Worm (Caenorhabditis elegans) whole organism, mixed stage, embryonic: Measurements from ENCODE around the gene dmsr-8.

Experiments
- M03D4.4 ChIP-seq: sonication (generic microtip); optimal IDR thresholded peaks from 2 replicates; lab custom pipeline; 2017; ENCODE audit warnings: mild to moderate bottlenecking, missing genetic modification characterization, missing compliant biosample characterization
- bed-3 ChIP-seq: fragments of 200-800 bp; sonication (Bioruptor generic); optimal IDR thresholded peaks from 3 replicates; lab custom pipeline; 2018; ENCODE audit warnings: mild to moderate bottlenecking, missing genetic modification characterization, moderate library complexity, missing compliant biosample characterization
- blmp-1 ChIP-seq: fragments of 150-350 bp; optimal IDR thresholded peaks from 2 replicates; lab custom pipeline; 2014; ENCODE audit warnings: missing biosample characterization, missing genetic modification characterization
- ceh-39 ChIP-seq: fragments of 150-350 bp; optimal IDR thresholded peaks from 2 replicates; lab custom pipeline; 2014; ENCODE audit warnings: missing biosample characterization, missing genetic modification characterization
- ceh-43 ChIP-seq: fragments of 200-800 bp; sonication (Bioruptor generic); optimal IDR thresholded peaks from 2 replicates; lab custom pipeline; 2018; ENCODE audit warnings: mild to moderate bottlenecking, missing genetic modification characterization, moderate library complexity, missing compliant biosample characterization
- ceh-83 ChIP-seq: fragments of 200-800 bp; sonication (Bioruptor generic); optimal IDR thresholded peaks from 2 replicates; lab custom pipeline; 2018; ENCODE audit warnings: mild to moderate bottlenecking, missing genetic modification characterization, missing compliant biosample characterization
- ces-1 ChIP-seq: fragments of 150-350 bp; optimal IDR thresholded peaks from 2 replicates; lab custom pipeline; 2014; ENCODE audit warnings: missing biosample characterization, missing genetic modification reagents, missing genetic modification characterization
- cnd-1 ChIP-seq: fragments of 200-800 bp; sonication (Bioruptor generic); optimal IDR thresholded peaks from 2 replicates; lab custom pipeline; 2018; ENCODE audit warnings: mild to moderate bottlenecking, missing genetic modification characterization, missing compliant biosample characterization
- drap-1 ChIP-seq: fragments of 200-800 bp; sonication (Bioruptor generic); optimal IDR thresholded peaks from 3 replicates; lab custom pipeline; 2018; ENCODE audit warnings: mild to moderate bottlenecking, missing genetic modification characterization, missing compliant biosample characterization
- elt-1 ChIP-seq: sonication (generic microtip); optimal IDR thresholded peaks from 2 replicates; lab custom pipeline; 2017; ENCODE audit warnings: missing genetic modification characterization, mild to moderate bottlenecking, missing compliant biosample characterization, antibody characterized with exemption, moderate library complexity, borderline replicate concordance; ENCODE audit not compliant: insufficient read depth
- elt-3 ChIP-seq: fragments of 150-350 bp; optimal IDR thresholded peaks from 2 replicates; lab custom pipeline; 2014; ENCODE audit warnings: missing biosample characterization, missing genetic modification characterization
- flh-1 ChIP-seq: fragments of 200-800 bp; sonication (Bioruptor generic); optimal IDR thresholded peaks from 2 replicates; lab custom pipeline; 2018; ENCODE audit warnings: mild to moderate bottlenecking, missing genetic modification characterization, moderate library complexity, missing compliant biosample characterization
- ham-2 ChIP-seq: fragments of 200-800 bp; sonication (Bioruptor generic); optimal IDR thresholded peaks from 2 replicates; lab custom pipeline; 2018; ENCODE audit warnings: mild to moderate bottlenecking, missing genetic modification characterization, missing compliant biosample characterization
- hlh-1 ChIP-seq: fragments of 150-350 bp; optimal IDR thresholded peaks from 2 replicates; lab custom pipeline; 2014; ENCODE audit warnings: missing biosample characterization, missing genetic modification reagents, missing genetic modification characterization
- lin-13 ChIP-seq: fragments of 150-350 bp; optimal IDR thresholded peaks from 2 replicates; lab custom pipeline; 2014; ENCODE audit warnings: missing biosample characterization, missing genetic modification characterization
- lin-32 ChIP-seq: fragments of 200-800 bp; sonication (Bioruptor generic); optimal IDR thresholded peaks from 2 replicates; lab custom pipeline; 2018; ENCODE audit warnings: mild to moderate bottlenecking, missing genetic modification characterization, missing compliant biosample characterization
- lsy-2 ChIP-seq: fragments of 150-350 bp; optimal IDR thresholded peaks from 2 replicates; lab custom pipeline; 2014; ENCODE audit warnings: missing biosample characterization, missing genetic modification characterization
- mab-5 ChIP-seq: fragments of 150-350 bp; optimal IDR thresholded peaks from 2 replicates; lab custom pipeline; 2014; ENCODE audit warnings: missing biosample characterization, missing genetic modification characterization
- mep-1 ChIP-seq: fragments of 150-350 bp; optimal IDR thresholded peaks from 2 replicates; lab custom pipeline; 2017; ENCODE audit warnings: missing biosample characterization, missing genetic modification reagents, missing genetic modification characterization, inconsistent platforms
- mls-2 ChIP-seq: sonication (generic microtip); optimal IDR thresholded peaks from 2 replicates; lab custom pipeline; 2016; ENCODE audit warnings: mild to moderate bottlenecking, missing genetic modification characterization, moderate library complexity, missing compliant biosample characterization
- nhr-12 ChIP-seq: fragments of 150-350 bp; optimal IDR thresholded peaks from 2 replicates; lab custom pipeline; 2014; ENCODE audit warnings: missing biosample characterization, missing genetic modification characterization
- nhr-2 ChIP-seq: fragments of 150-350 bp; optimal IDR thresholded peaks from 2 replicates; lab custom pipeline; 2014; ENCODE audit warnings: missing biosample characterization, missing genetic modification characterization
- nhr-237 ChIP-seq: fragments of 150-350 bp; optimal IDR thresholded peaks from 2 replicates; lab custom pipeline; 2014; ENCODE audit warnings: missing biosample characterization, missing genetic modification characterization
- nhr-28 ChIP-seq: fragments of 150-350 bp; optimal IDR thresholded peaks from 2 replicates; lab custom pipeline; 2014; ENCODE audit warnings: missing biosample characterization, missing genetic modification characterization
- nhr-76 ChIP-seq: sonication (generic microtip); optimal IDR thresholded peaks from 2 replicates; lab custom pipeline; 2017; ENCODE audit warnings: missing biosample characterization, missing genetic modification characterization
- pha-4 ChIP-seq: fragments of 150-350 bp; optimal IDR thresholded peaks from 2 replicates; lab custom pipeline; 2018; ENCODE audit warnings: missing biosample characterization, missing genetic modification reagents, missing genetic modification characterization
- sem-2 ChIP-seq: fragments of 200-800 bp; sonication (Bioruptor generic); optimal IDR thresholded peaks from 2 replicates; lab custom pipeline; 2018; ENCODE audit warnings: mild to moderate bottlenecking, missing genetic modification characterization, missing compliant biosample characterization
- snpc-4 ChIP-seq: fragments of 150-350 bp; optimal IDR thresholded peaks from 2 replicates; lab custom pipeline; 2014; ENCODE audit warnings: missing biosample characterization, missing genetic modification characterization
- sptf-1 ChIP-seq: sonication (generic microtip); optimal IDR thresholded peaks from 2 replicates; lab custom pipeline; 2017; ENCODE audit warnings: mild to moderate bottlenecking, missing genetic modification characterization, moderate library complexity, missing compliant biosample characterization
- tbx-8 ChIP-seq: fragments of 200-800 bp; sonication (Bioruptor generic); optimal IDR thresholded peaks from 2 replicates; lab custom pipeline; 2018; ENCODE audit warnings: mild to moderate bottlenecking, missing genetic modification characterization, moderate library complexity, missing compliant biosample characterization
- unc-120 ChIP-seq: sonication (generic microtip); optimal IDR thresholded peaks from 2 replicates; lab custom pipeline; 2017; ENCODE audit warnings: missing genetic modification characterization, missing compliant biosample characterization; ENCODE audit not compliant: poor library complexity, severe bottlenecking
- unc-39 ChIP-seq: fragments of 150-350 bp; optimal IDR thresholded peaks from 2 replicates; lab custom pipeline; 2014; ENCODE audit warnings: missing biosample characterization, missing genetic modification characterization
- unc-62 ChIP-seq: fragments of 150-350 bp; optimal IDR thresholded peaks from 2 replicates; lab custom pipeline; 2014; ENCODE audit warnings: missing biosample characterization, missing genetic modification reagents, missing genetic modification characterization
- zip-8 ChIP-seq: fragments of 150-350 bp; optimal IDR thresholded peaks from 2 replicates; lab custom pipeline; 2014; ENCODE audit warnings: missing biosample characterization, missing genetic modification characterization
- ztf-11 ChIP-seq: fragments of 150-350 bp; optimal IDR thresholded peaks from 2 replicates; lab custom pipeline; 2014; ENCODE audit warnings: missing biosample characterization, missing genetic modification characterization

dmsr-8 gene

DNA sequence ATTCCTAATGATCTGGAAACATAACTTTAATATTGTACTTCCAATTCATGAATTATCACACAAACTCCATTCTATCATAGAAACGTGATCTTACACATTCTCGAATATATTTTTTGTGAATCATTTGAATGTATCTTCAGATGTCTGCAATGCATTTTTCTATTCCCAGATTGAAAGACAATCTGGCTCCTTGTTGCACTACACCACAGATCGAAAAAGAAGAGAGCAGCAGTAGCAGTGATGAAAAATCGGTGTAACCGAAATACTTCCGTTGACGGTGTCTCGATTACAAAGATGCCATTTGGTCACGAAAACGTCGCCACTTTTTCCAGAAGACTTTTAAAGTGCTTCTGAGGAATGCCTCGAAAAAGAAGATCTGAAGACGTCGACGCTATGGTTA lies 25.9 kb upstream of the dmsr-8 start, which contains the start of gene degt-1:
Gene degt-1 (plus strand): TSS at position 301 of the 400 bp plus-strand sequence.
- TF ChIP-seq blmp-1 (tag; lab: Kevin White, UChicago) (no peak), lin-32 (GFP tag; lab: Kevin White, UChicago) (no peak), lsy-2 (no peak), ceh-39 (tag; lab: Kevin White, UChicago) (no peak), hlh-1 (tag; lab: Kevin White, UChicago) (no peak)

DNA sequence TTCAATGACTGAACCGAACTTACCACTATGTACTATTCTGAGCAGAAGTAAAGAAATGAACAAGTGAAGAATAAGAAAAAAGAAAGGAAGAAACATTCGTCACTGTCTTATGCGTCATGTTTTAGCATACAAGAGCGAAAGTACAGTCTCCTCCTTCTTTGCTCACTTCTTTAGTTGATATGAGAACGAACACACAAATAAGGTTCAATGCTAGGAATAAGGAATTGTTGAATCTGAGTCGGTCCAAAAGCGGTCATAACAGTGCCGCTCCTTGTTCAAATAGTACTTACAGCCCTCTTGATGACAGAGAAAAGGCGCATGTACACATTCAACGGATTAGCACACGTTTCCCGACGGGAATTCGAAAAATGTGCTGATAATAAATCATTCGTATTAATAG lies 24.9 kb upstream of the dmsr-8 start, which contains the start of gene F25D1.8:
Gene F25D1.8 (plus strand): TSS at position 301 of the 400 bp plus-strand sequence.
- TF ChIP-seq sptf-1 (tag; lab: Kevin White, UChicago) (no peak), blmp-1 (tag; lab: Kevin White, UChicago) (no peak), flh-1 (GFP tag; lab: Kevin White, UChicago) (no peak), hlh-1 (tag; lab: Kevin White, UChicago) (no peak), ztf-11 (tag; lab: Kevin White, UChicago) (no peak), unc-120 (tag; lab: Kevin White, UChicago) (no peak), mab-5 (tag; lab: Kevin White, UChicago) (no peak), nhr-2 (tag; lab: Kevin White, UChicago) (no peak), nhr-12 (tag; lab: Kevin White, UChicago) (no peak), sem-2 (GFP tag; lab: Kevin White, UChicago) (no peak), cnd-1 (tag; lab: Kevin White, UChicago) (no peak), elt-3 (tag; lab: Kevin White, UChicago) (no peak), nhr-28 (tag; lab: Kevin White, UChicago) (no peak), lin-13 (tag; lab: Kevin White, UChicago) (no peak), M03D4.4 (tag; lab: Kevin White, UChicago) (no peak), unc-39 (tag; lab: Kevin White, UChicago) (no peak), mls-2 (tag; lab: Kevin White, UChicago) (no peak), drap-1 (GFP tag; lab: Kevin White, UChicago) (no peak), lin-32 (GFP tag; lab: Kevin White, UChicago) (no peak), mep-1 (tag; lab: Kevin White, UChicago) (no peak)

DNA sequence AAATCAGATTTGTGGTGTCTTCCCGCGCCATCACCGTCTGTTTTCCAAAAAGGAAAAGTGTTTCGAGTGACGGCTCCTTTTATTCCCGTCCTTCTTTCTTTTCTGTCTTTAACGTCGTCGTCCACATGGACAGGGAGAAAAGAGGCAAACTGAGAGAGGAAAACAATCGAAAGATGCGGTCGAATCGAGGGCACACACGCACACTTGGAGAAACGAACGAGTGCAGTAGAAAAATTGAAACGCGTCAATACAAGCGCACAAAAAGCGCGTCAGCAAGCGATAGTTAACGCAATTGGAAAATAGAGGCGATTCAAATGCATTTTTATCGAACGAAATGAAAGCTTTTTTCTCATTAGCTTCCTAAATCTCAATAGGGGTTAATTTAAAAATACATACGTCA lies 22.6 kb upstream of the dmsr-8 start:
- TF ChIP-seq unc-62 (GFP tag; lab: Kevin White, UChicago), result peak; percentile 6
- TF ChIP-seq elt-1 (tag; lab: Kevin White, UChicago), result no peak
- TF ChIP-seq nhr-237 (tag; lab: Kevin White, UChicago), result peak; percentile 42
- TF ChIP-seq nhr-12 (tag; lab: Kevin White, UChicago), result no peak
- TF ChIP-seq pha-4 (tag; lab: Kevin White, UChicago), result peak; percentile 72
- TF ChIP-seq sem-2 (GFP tag; lab: Kevin White, UChicago), result no peak
- TF ChIP-seq sptf-1 (tag; lab: Kevin White, UChicago), result peak; percentile 45
- no peak for TF ChIP-seq nhr-28 (tag; lab: Kevin White, UChicago)
- no peak for TF ChIP-seq mls-2 (tag; lab: Kevin White, UChicago)
- TF ChIP-seq mep-1 (tag; lab: Kevin White, UChicago), result peak; percentile 82
- no peak for TF ChIP-seq ztf-11 (tag; lab: Kevin White, UChicago)
- TF ChIP-seq nhr-76 (tag; lab: Kevin White, UChicago), result no peak
- peak; percentile 58 for TF ChIP-seq hlh-1 (tag; lab: Kevin White, UChicago)
- TF ChIP-seq flh-1 (GFP tag; lab: Kevin White, UChicago), result no peak
- no peak for TF ChIP-seq ceh-83
- peak; percentile 17 for TF ChIP-seq M03D4.4 (tag; lab: Kevin White, UChicago)
- TF ChIP-seq snpc-4 (tag; lab: Kevin White, UChicago), result no peak
- no peak for TF ChIP-seq cnd-1 (tag; lab: Kevin White, UChicago)
- no peak for TF ChIP-seq ceh-43
- no peak for TF ChIP-seq elt-3 (tag; lab: Kevin White, UChicago)
- no peak for TF ChIP-seq tbx-8
- no peak for TF ChIP-seq mab-5 (tag; lab: Kevin White, UChicago)
- TF ChIP-seq blmp-1 (tag; lab: Kevin White, UChicago), result no peak
- peak; percentile 28 for TF ChIP-seq unc-120 (tag; lab: Kevin White, UChicago)
- no peak for TF ChIP-seq nhr-2 (tag; lab: Kevin White, UChicago)
- TF ChIP-seq ceh-39 (tag; lab: Kevin White, UChicago), result peak; percentile 30
- no peak for TF ChIP-seq lin-32 (GFP tag; lab: Kevin White, UChicago)
- TF ChIP-seq lsy-2, result peak; percentile 78
- TF ChIP-seq ces-1 (GFP tag; lab: Kevin White, UChicago), result peak; percentile 93
- TF ChIP-seq lin-13 (tag; lab: Kevin White, UChicago), result peak; percentile 67
- TF ChIP-seq drap-1 (GFP tag; lab: Kevin White, UChicago), result peak; percentile 36
- no peak for TF ChIP-seq unc-39 (tag; lab: Kevin White, UChicago)
- TF ChIP-seq bed-3 (GFP tag; lab: Kevin White, UChicago), result no peak
- TF ChIP-seq ham-2 (GFP tag; lab: Kevin White, UChicago), result peak; percentile 34
- no peak for TF ChIP-seq zip-8 (tag; lab: Kevin White, UChicago)
- TF ChIP-seq, all 35 proteins: peak for 14
